Worm (Caenorhabditis elegans) whole organism, L1 larva: ENCODE data around the gene F58G1.7.

Experiments used
- C04F5.9 ChIP-seq: sonication (generic microtip); optimal IDR thresholded peaks from 2 replicates; lab custom pipeline; 2016; ENCODE audit warnings: missing genetic modification characterization, missing compliant biosample characterization
- F16B12.6 ChIP-seq: fragments of 150-350 bp; optimal IDR thresholded peaks from 2 replicates; lab custom pipeline; 2014; ENCODE audit warnings: missing biosample characterization, missing genetic modification characterization
- alr-1 ChIP-seq: fragments of 200-800 bp; sonication (Bioruptor generic); optimal IDR thresholded peaks from 2 replicates; lab custom pipeline; 2018; ENCODE audit warnings: borderline replicate concordance, mild to moderate bottlenecking, missing genetic modification characterization, missing compliant biosample characterization
- aly-2 ChIP-seq: fragments of 150-350 bp; optimal IDR thresholded peaks from 2 replicates; lab custom pipeline; 2014; ENCODE audit warnings: missing biosample characterization, missing genetic modification characterization
- ama-1 ChIP-seq: fragments of 150-350 bp; optimal IDR thresholded peaks from 2 replicates; lab custom pipeline; 2014
- blmp-1 ChIP-seq: fragments of 150-350 bp; optimal IDR thresholded peaks from 2 replicates; lab custom pipeline; 2014; ENCODE audit warnings: missing biosample characterization, missing genetic modification characterization
- ceh-63 ChIP-seq: fragments of 200-800 bp; sonication (Bioruptor generic); optimal IDR thresholded peaks from 2 replicates; lab custom pipeline; 2018; ENCODE audit warnings: mild to moderate bottlenecking, missing genetic modification characterization, missing compliant biosample characterization
- ceh-8 ChIP-seq: fragments of 200-800 bp; sonication (Bioruptor generic); optimal IDR thresholded peaks from 2 replicates; lab custom pipeline; 2018; ENCODE audit warnings: mild to moderate bottlenecking, missing genetic modification characterization, moderate library complexity, missing compliant biosample characterization
- ceh-82 ChIP-seq, 3 experiments: fragments of 150-350 bp in 1 of 3; sonication (generic microtip) in 2 of 3; optimal IDR thresholded peaks; 2 replicates each; lab custom pipeline; 2014 to 2017; ENCODE audit warnings: missing biosample characterization in 3 of 3, missing genetic modification characterization in 3 of 3
- ceh-88 ChIP-seq: fragments of 200-800 bp; sonication (Bioruptor generic); IDR thresholded peaks from 2 replicates; pipeline ENCODE4 v1.3.6; 2022; ENCODE audit warnings: missing genetic modification characterization, missing compliant biosample characterization
- dsc-1 ChIP-seq: sonication (generic microtip); optimal IDR thresholded peaks from 2 replicates; lab custom pipeline; 2016; ENCODE audit warnings: mild to moderate bottlenecking, missing genetic modification characterization, missing compliant biosample characterization
- egl-13 ChIP-seq: sonication (generic microtip); optimal IDR thresholded peaks from 2 replicates; lab custom pipeline; 2016; ENCODE audit warnings: missing genotype, missing genetic modification reagents, missing genetic modification characterization, missing compliant biosample characterization
- egl-27 ChIP-seq, 2 experiments: fragments of 150-350 bp in 1 of 2; sonication (generic microtip); optimal IDR thresholded peaks; 3 replicates each; lab custom pipeline; 2017 to 2018; ENCODE audit warnings: missing biosample characterization in 2 of 2, missing genetic modification characterization in 2 of 2, missing genetic modification reagents in 2 of 2
- elt-3 ChIP-seq, 6 experiments: fragments of 150-350 bp in 1 of 6; sonication (generic microtip); optimal IDR thresholded peaks; 2 replicates each; lab custom pipeline; 2017 to 2018; ENCODE audit warnings: missing biosample characterization in 6 of 6, missing genetic modification characterization in 6 of 6, inconsistent platforms in 1 of 6
- ets-5 ChIP-seq: fragments of 200-800 bp; sonication (Bioruptor generic); IDR thresholded peaks from 2 replicates; pipeline ENCODE4 v1.3.6; 2022; ENCODE audit warnings: missing genetic modification characterization, missing compliant biosample characterization
- hlh-4 ChIP-seq: sonication (generic microtip); optimal IDR thresholded peaks from 2 replicates; lab custom pipeline; 2016; ENCODE audit warnings: mild to moderate bottlenecking, missing genetic modification characterization, missing compliant biosample characterization
- irx-1 ChIP-seq: sonication (generic microtip); optimal IDR thresholded peaks from 2 replicates; lab custom pipeline; 2016; ENCODE audit warnings: missing genetic modification characterization, missing compliant biosample characterization
- isw-1 ChIP-seq: fragments of 200-800 bp; sonication (Bioruptor generic); IDR thresholded peaks from 2 replicates; pipeline ENCODE4 v1.3.6; 2022; ENCODE audit warnings: missing genetic modification characterization, missing compliant biosample characterization
- lin-14 ChIP-seq: fragments of 200-800 bp; sonication (Bioruptor generic); optimal IDR thresholded peaks from 2 replicates; lab custom pipeline; 2018; ENCODE audit warnings: mild to moderate bottlenecking, missing genetic modification characterization, moderate library complexity, missing compliant biosample characterization
- lin-15B ChIP-seq: fragments of 150-350 bp; sonication (generic microtip); optimal IDR thresholded peaks from 3 replicates; lab custom pipeline; 2014; ENCODE audit warnings: missing biosample characterization, missing genetic modification characterization
- lir-3 ChIP-seq: sonication (generic microtip); optimal IDR thresholded peaks from 2 replicates; lab custom pipeline; 2016; ENCODE audit warnings: mild to moderate bottlenecking, missing genetic modification characterization, moderate library complexity, missing compliant biosample characterization; ENCODE audit not compliant: poor library complexity
- lsy-2 ChIP-seq, 2 experiments: fragments of 150-350 bp; optimal IDR thresholded peaks; 2 replicates each; lab custom pipeline; 2014; ENCODE audit warnings: missing biosample characterization in 2 of 2, missing genetic modification characterization in 2 of 2
- nhr-19 ChIP-seq: fragments of 200-800 bp; sonication (Bioruptor generic); conservative IDR thresholded peaks from 2 replicates; pipeline ENCODE4 v1.3.6; 2022; ENCODE audit warnings: missing genetic modification characterization, missing compliant biosample characterization
- nhr-20 ChIP-seq: sonication (generic microtip); optimal IDR thresholded peaks from 2 replicates; lab custom pipeline; 2016; ENCODE audit warnings: mild to moderate bottlenecking, missing genetic modification characterization, missing compliant biosample characterization
- nhr-237 ChIP-seq: fragments of 150-350 bp; optimal IDR thresholded peaks from 2 replicates; lab custom pipeline; 2014; ENCODE audit warnings: missing biosample characterization, missing genetic modification characterization
- nhr-47 ChIP-seq: sonication (generic microtip); optimal IDR thresholded peaks from 2 replicates; lab custom pipeline; 2016; ENCODE audit warnings: mild to moderate bottlenecking, missing genetic modification characterization, moderate library complexity, missing compliant biosample characterization
- nhr-71 ChIP-seq: sonication (generic microtip); optimal IDR thresholded peaks from 2 replicates; lab custom pipeline; 2016; ENCODE audit warnings: mild to moderate bottlenecking, missing genetic modification characterization, moderate library complexity, missing compliant biosample characterization
- nhr-76 ChIP-seq: sonication (generic microtip); optimal IDR thresholded peaks from 2 replicates; lab custom pipeline; 2017; ENCODE audit warnings: missing biosample characterization, missing genetic modification characterization
- nhr-84 ChIP-seq: sonication (generic microtip); optimal IDR thresholded peaks from 2 replicates; lab custom pipeline; 2017; ENCODE audit warnings: missing biosample characterization, missing genetic modification characterization
- nhr-85 ChIP-seq: sonication (generic microtip); peaks from one replicate; lab custom pipeline; 2016; ENCODE audit warnings: missing genetic modification characterization, inconsistent platforms, missing compliant biosample characterization
- pag-3 ChIP-seq: sonication (generic microtip); optimal IDR thresholded peaks from 2 replicates; lab custom pipeline; 2017; ENCODE audit warnings: missing genetic modification characterization, mild to moderate bottlenecking, missing compliant biosample characterization, antibody characterized with exemption, borderline replicate concordance; ENCODE audit not compliant: insufficient read depth
- pax-3 ChIP-seq: fragments of 200-800 bp; sonication (Bioruptor generic); optimal IDR thresholded peaks from 2 replicates; lab custom pipeline; 2018; ENCODE audit warnings: mild to moderate bottlenecking, missing genetic modification characterization, moderate library complexity, missing compliant biosample characterization
- pqm-1 ChIP-seq: sonication (generic microtip); optimal IDR thresholded peaks from 3 replicates; lab custom pipeline; 2017; ENCODE audit warnings: missing biosample characterization, missing genetic modification characterization
- rnt-1 ChIP-seq: sonication (generic microtip); optimal IDR thresholded peaks from 2 replicates; lab custom pipeline; 2016; ENCODE audit warnings: mild to moderate bottlenecking, missing genetic modification characterization, moderate library complexity, missing compliant biosample characterization
- snu-23 ChIP-seq: sonication (generic microtip); optimal IDR thresholded peaks from 2 replicates; lab custom pipeline; 2016; ENCODE audit warnings: missing genetic modification characterization, missing compliant biosample characterization
- sox-4 ChIP-seq: sonication (generic microtip); optimal IDR thresholded peaks from 2 replicates; lab custom pipeline; 2016; ENCODE audit warnings: missing genetic modification characterization, missing compliant biosample characterization
- sptf-1 ChIP-seq: fragments of 150-350 bp; optimal IDR thresholded peaks from 2 replicates; lab custom pipeline; 2014; ENCODE audit warnings: missing biosample characterization, missing genetic modification characterization
- sup-37 ChIP-seq: fragments of 200-800 bp; sonication (Bioruptor generic); optimal IDR thresholded peaks from 2 replicates; lab custom pipeline; 2018; ENCODE audit warnings: mild to moderate bottlenecking, missing genetic modification characterization, missing compliant biosample characterization
- unc-30 ChIP-seq: sonication (generic microtip); optimal IDR thresholded peaks from 2 replicates; lab custom pipeline; 2017; ENCODE audit warnings: missing biosample characterization, missing genetic modification characterization
- unc-62 ChIP-seq: fragments of 150-350 bp; optimal IDR thresholded peaks from 2 replicates; lab custom pipeline; 2014; ENCODE audit warnings: missing biosample characterization, missing genetic modification reagents, missing genetic modification characterization
- unc-86 ChIP-seq: sonication (generic microtip); optimal IDR thresholded peaks from 2 replicates; lab custom pipeline; 2016; ENCODE audit warnings: missing genetic modification characterization, missing compliant biosample characterization
- unc-98 ChIP-seq: fragments of 200-800 bp; sonication (Bioruptor generic); IDR thresholded peaks from 2 replicates; pipeline ENCODE4 v1.3.6; 2022; ENCODE audit warnings: missing genetic modification characterization, missing compliant biosample characterization
- zag-1 ChIP-seq: fragments of 150-350 bp; optimal IDR thresholded peaks from 2 replicates; lab custom pipeline; 2014; ENCODE audit warnings: missing biosample characterization, missing genetic modification characterization
- ztf-4 ChIP-seq: fragments of 150-350 bp; optimal IDR thresholded peaks from 2 replicates; lab custom pipeline; 2014; ENCODE audit warnings: missing biosample characterization, missing genetic modification characterization

F58G1.7 gene

ce11 chrII:12944587-12945126, 3.4 kb downstream of the F58G1.7 start (continued):
- peak; percentile 12 to 74 for TF ChIP-seq egl-27 (tag; optimal IDR thresholded peaks at IDR 0.05; lab: Kevin White, UChicago)
- peak; percentile 95 for TF ChIP-seq irx-1 (tag; lab: Kevin White, UChicago)
- TF ChIP-seq elt-3 (tag; optimal IDR thresholded peaks at IDR 0.05; lab: Kevin White, UChicago), result peak; percentile 31 to 82 (median 52)
- TF ChIP-seq sup-37 (GFP tag; lab: Kevin White, UChicago), result peak; percentile 97
- TF ChIP-seq nhr-19, result peak; percentile 98
- TF ChIP-seq lin-14 (GFP tag; lab: Kevin White, UChicago), result peak; percentile 95
- no peak for TF ChIP-seq zag-1 (tag; lab: Kevin White, UChicago)
- TF ChIP-seq lin-15B (tag; lab: Kevin White, UChicago), result peak; percentile 35
- peak; percentile 84 for TF ChIP-seq isw-1
- TF ChIP-seq ceh-82 (tag; optimal IDR thresholded peaks at IDR 0.05; lab: Kevin White, UChicago), result peak; percentile 90 to 94 (median 92)
- peak; percentile 95 for TF ChIP-seq rnt-1 (tag; lab: Kevin White, UChicago)
- TF ChIP-seq aly-2 (tag; lab: Kevin White, UChicago), result peak; percentile 93
- TF ChIP-seq ztf-4, result peak; percentile 85
- peak; percentile 89 for TF ChIP-seq ceh-88 (GFP tag; lab: Robert Waterston, UW)
- no peak for TF ChIP-seq unc-30
- no peak for TF ChIP-seq alr-1
- peak; percentile 42 for TF ChIP-seq nhr-76 (tag; lab: Kevin White, UChicago)
- peak; percentile 98 for TF ChIP-seq nhr-71
- peak; percentile 79 to 85 for TF ChIP-seq lsy-2 (tag; optimal IDR thresholded peaks at IDR 0.05; lab: Kevin White, UChicago)
- TF ChIP-seq lir-3 (tag; lab: Kevin White, UChicago), result peak; percentile 72
- TF ChIP-seq egl-13 (tag; lab: Kevin White, UChicago), result peak; percentile 96
- peak; percentile 95 for TF ChIP-seq ceh-8
- TF ChIP-seq unc-86 (tag; lab: Kevin White, UChicago), result peak; percentile 91
- peak; percentile 99 for TF ChIP-seq nhr-47 (tag; lab: Kevin White, UChicago)
- no peak for TF ChIP-seq unc-62 (GFP tag; lab: Kevin White, UChicago)
- peak; percentile 68 for TF ChIP-seq unc-98 (GFP tag; lab: Robert Waterston, UW)
- TF ChIP-seq nhr-237 (tag; lab: Kevin White, UChicago), result peak; percentile 46
- no peak for TF ChIP-seq pag-3
- no peak for TF ChIP-seq ceh-63 (GFP tag; lab: Kevin White, UChicago)
- TF ChIP-seq sox-4, result peak; percentile 81
- peak; percentile 97 for TF ChIP-seq snu-23 (GFP tag; lab: Kevin White, UChicago)
- 0 out of 2 replicates have a peak, but pooled peaks have one; percentile 5 for TF ChIP-seq ets-5 (GFP tag; lab: Robert Waterston, UW)
- peak; percentile 62 for TF ChIP-seq pqm-1 (tag; lab: Kevin White, UChicago)
- peak; percentile 49 for TF ChIP-seq hlh-4 (tag; lab: Kevin White, UChicago)
- no peak for TF ChIP-seq sptf-1 (tag; lab: Kevin White, UChicago)
- TF ChIP-seq dsc-1 (tag; lab: Kevin White, UChicago), result peak; percentile 97
- TF ChIP-seq nhr-84, result no peak
- peak; percentile 100 for TF ChIP-seq ama-1 (lab: Kevin White, UChicago)
- TF ChIP-seq pax-3 (tag; lab: Kevin White, UChicago), result peak; percentile 93
- peak; percentile 97 for TF ChIP-seq nhr-85 (tag; lab: Kevin White, UChicago)
- peak; percentile 39 for TF ChIP-seq F16B12.6

ce11 chrII:12942496-12942895, 5.6 kb downstream of the F58G1.7 start:
- TF ChIP-seq ama-1 (lab: Kevin White, UChicago), result no peak
- no peak for TF ChIP-seq C04F5.9 (tag; lab: Kevin White, UChicago)
- peak; percentile 53 for TF ChIP-seq blmp-1 (tag; lab: Kevin White, UChicago)
- no peak for TF ChIP-seq nhr-20
- peak in 5 of 6 experiments; percentile 78 to 91 (median 89) for TF ChIP-seq elt-3 (tag; optimal IDR thresholded peaks at IDR 0.05; lab: Kevin White, UChicago)
